Worm (Caenorhabditis elegans): Measurements from ENCODE around the gene mcp-1.

The mcp-1 gene

DNA sequence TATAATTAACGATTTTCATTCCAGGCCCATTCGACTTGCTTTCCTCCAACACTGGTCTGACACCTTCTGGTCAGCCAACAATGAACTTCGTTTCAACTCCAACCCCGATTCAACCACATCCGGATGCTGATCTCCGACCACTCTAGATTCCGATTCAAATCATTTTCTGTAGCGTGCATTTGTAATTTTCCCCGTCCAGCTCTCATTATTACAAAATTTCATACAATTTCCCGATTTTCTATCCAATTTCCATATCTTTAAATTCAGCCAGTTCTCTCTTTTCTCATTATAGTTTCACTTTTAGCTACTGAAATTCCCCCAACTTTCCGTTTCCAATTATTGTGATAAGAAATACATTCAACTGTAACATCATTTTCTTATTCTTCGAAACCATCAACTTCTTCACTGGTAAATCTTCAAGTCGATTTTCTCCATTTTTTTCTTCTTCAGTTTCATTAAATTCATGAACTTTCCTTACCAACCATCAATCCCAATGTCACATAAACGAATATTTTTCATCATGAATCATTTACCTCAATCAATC lies 54.0 kb downstream of the mcp-1 start (continued):
- TF ChIP-seq F52B5.7 (tag; optimal IDR thresholded peaks at IDR 0.05): no peak
- TF ChIP-seq F49E8.2 (tag; optimal IDR thresholded peaks at IDR 0.05; ENCODE audit: insufficient read depth): no peak
- no peak for TF ChIP-seq ceh-100 (GFP tag; IDR thresholded peaks at IDR 0.05)
- TF ChIP-seq Y53G8AR.9 (GFP tag; conservative IDR thresholded peaks at IDR 0.05): peak; percentile 32; the same call in 1 of the 2 replicates
- TF ChIP-seq mcd-1 (GFP tag; IDR thresholded peaks at IDR 0.05): peak; percentile 4; the same call in 1 of the 2 replicates
- TF ChIP-seq unc-130 (GFP tag; optimal IDR thresholded peaks at IDR 0.05): no peak
- no peak for TF ChIP-seq ZK185.1 (tag; optimal IDR thresholded peaks at IDR 0.05; ENCODE audit: poor library complexity, severe bottlenecking)
- no peak for TF ChIP-seq K11D2.4 (GFP tag; IDR thresholded peaks at IDR 0.05)
- no peak for TF ChIP-seq aptf-3 (GFP tag; IDR thresholded peaks at IDR 0.05)
- TF ChIP-seq dox-1 (GFP tag; IDR thresholded peaks at IDR 0.05): no peak
- peak; percentile 34 for TF ChIP-seq him-1 (tag; optimal IDR thresholded peaks at IDR 0.05)
- no peak for TF ChIP-seq chd-7 (tag; optimal IDR thresholded peaks at IDR 0.05)
- no peak for TF ChIP-seq snpc-1.3 (tag; optimal IDR thresholded peaks at IDR 0.05; ENCODE audit: insufficient read depth)
- no peak for TF ChIP-seq ets-4 (GFP tag; optimal IDR thresholded peaks at IDR 0.05)
- no peak for TF ChIP-seq zfh-2 (GFP tag; conservative IDR thresholded peaks at IDR 0.05)
- TF ChIP-seq lin-54 (GFP tag; optimal IDR thresholded peaks at IDR 0.05): peak; percentile 22
- TF ChIP-seq hmg-1.2 (GFP tag; IDR thresholded peaks at IDR 0.05): no peak; the same call in 1 of the 2 replicates
- no peak for TF ChIP-seq zim-3 (tag; optimal IDR thresholded peaks at IDR 0.05)
- TF ChIP-seq Y53F4B.3 (GFP tag; IDR thresholded peaks at IDR 0.05): no peak
- no peak for TF ChIP-seq lag-1 (GFP tag; IDR thresholded peaks at IDR 0.05)
- TF ChIP-seq ztf-25 (GFP tag; IDR thresholded peaks at IDR 0.05): no peak
- TF ChIP-seq rec-8 (tag; optimal IDR thresholded peaks at IDR 0.05): no peak
- TF ChIP-seq F10E7.11 (tag; optimal IDR thresholded peaks at IDR 0.05): peak; percentile 63
- no peak for TF ChIP-seq let-526 (GFP tag; IDR thresholded peaks at IDR 0.05)
- peak; percentile 52 for TF ChIP-seq snpc-3.4 (tag; optimal IDR thresholded peaks at IDR 0.05)
- TF ChIP-seq akir-1 (GFP tag; optimal IDR thresholded peaks at IDR 0.05): no peak
- no peak for TF ChIP-seq cebp-2 (GFP tag; IDR thresholded peaks at IDR 0.05)
- no peak for TF ChIP-seq xnd-1 (tag; optimal IDR thresholded peaks at IDR 0.05)
- TF ChIP-seq F37B4.10 (GFP tag; IDR thresholded peaks at IDR 0.05): no peak
- TF ChIP-seq ceh-40 (GFP tag; IDR thresholded peaks at IDR 0.05): no peak
- TF ChIP-seq attf-6 (GFP tag; IDR thresholded peaks at IDR 0.05): no peak
- TF ChIP-seq madf-6 (GFP tag; IDR thresholded peaks at IDR 0.05): peak; percentile 67
- TF ChIP-seq efl-1 (GFP tag; optimal IDR thresholded peaks at IDR 0.05): no peak
- no peak for TF ChIP-seq Y95B8A.8 (GFP tag; IDR thresholded peaks at IDR 0.05)
- TF ChIP-seq tbp1 (GFP tag; optimal IDR thresholded peaks at IDR 0.05): no peak
- TF ChIP-seq F55B11.4 (tag; optimal IDR thresholded peaks at IDR 0.05; ENCODE audit: borderline replicate concordance, insufficient read depth): no peak
- TF ChIP-seq ekl-4 (GFP tag; IDR thresholded peaks at IDR 0.05): no peak; the same call in 1 of the 2 replicates
- no peak for TF ChIP-seq ztf-18 (tag; optimal IDR thresholded peaks at IDR 0.05)
- TF ChIP-seq B0261.1 (tag; optimal IDR thresholded peaks at IDR 0.05): no peak
- TF ChIP-seq pbrm-1 (GFP tag; IDR thresholded peaks at IDR 0.05): peak; percentile 40; the same call in 1 of the 2 replicates
- TF ChIP-seq hlh-26 (GFP tag; conservative IDR thresholded peaks at IDR 0.05): no peak
- no peak for TF ChIP-seq lsl-1 (GFP tag; optimal IDR thresholded peaks at IDR 0.05)
- peak; percentile 14 for TF ChIP-seq repo-1 (tag; optimal IDR thresholded peaks at IDR 0.05)
- TF ChIP-seq sdz-38 (tag; optimal IDR thresholded peaks at IDR 0.05): no peak
- TF ChIP-seq Y56A3A.18 (GFP tag; IDR thresholded peaks at IDR 0.05): no peak
- no peak for TF ChIP-seq F57A8.1 (GFP tag; optimal IDR thresholded peaks at IDR 0.05)
- no peak for TF ChIP-seq ccch-3 (GFP tag; optimal IDR thresholded peaks at IDR 0.05)
- TF ChIP-seq hmg-20 (GFP tag; IDR thresholded peaks at IDR 0.05): no peak

Data from whole organism, young adult.